Worm (Caenorhabditis elegans) whole organism, L3 larva: ENCODE measurements around the gene ril-2.

ENCODE experiments used
- R02D3.7 ChIP-seq: fragments of 150-350 bp; optimal IDR thresholded peaks from 2 replicates; lab custom pipeline; 2014; ENCODE audit warnings: missing biosample characterization, missing genetic modification characterization
- ceh-82 ChIP-seq: fragments of 150-350 bp; optimal IDR thresholded peaks from 2 replicates; lab custom pipeline; 2014; ENCODE audit warnings: missing biosample characterization, missing genetic modification characterization
- egl-27 ChIP-seq: sonication (generic microtip); optimal IDR thresholded peaks from 4 replicates; lab custom pipeline; 2017; ENCODE audit warnings: missing biosample characterization, missing genetic modification reagents, missing genetic modification characterization
- jun-1 ChIP-seq: fragments of 150-350 bp; optimal IDR thresholded peaks from 2 replicates; lab custom pipeline; 2014; ENCODE audit warnings: missing biosample characterization, missing genetic modification reagents, missing genetic modification characterization
- lin-15B ChIP-seq: fragments of 150-350 bp; optimal IDR thresholded peaks from 2 replicates; lab custom pipeline; 2014; ENCODE audit warnings: missing biosample characterization, missing genetic modification characterization
- nhr-12 ChIP-seq: fragments of 150-350 bp; optimal IDR thresholded peaks from 2 replicates; lab custom pipeline; 2014; ENCODE audit warnings: missing biosample characterization, missing genetic modification characterization
- nhr-23 ChIP-seq: fragments of 150-350 bp; optimal IDR thresholded peaks from 2 replicates; lab custom pipeline; 2014; ENCODE audit warnings: missing biosample characterization, missing genetic modification reagents, missing genetic modification characterization
- nhr-43 ChIP-seq: sonication (generic microtip); optimal IDR thresholded peaks from 2 replicates; lab custom pipeline; 2016; ENCODE audit warnings: mild to moderate bottlenecking, missing genetic modification characterization, missing compliant biosample characterization; ENCODE audit not compliant: poor library complexity, severe bottlenecking
- ztf-11 ChIP-seq: fragments of 150-350 bp; optimal IDR thresholded peaks from 2 replicates; lab custom pipeline; 2014; ENCODE audit warnings: missing biosample characterization, missing genetic modification characterization

DNA sequence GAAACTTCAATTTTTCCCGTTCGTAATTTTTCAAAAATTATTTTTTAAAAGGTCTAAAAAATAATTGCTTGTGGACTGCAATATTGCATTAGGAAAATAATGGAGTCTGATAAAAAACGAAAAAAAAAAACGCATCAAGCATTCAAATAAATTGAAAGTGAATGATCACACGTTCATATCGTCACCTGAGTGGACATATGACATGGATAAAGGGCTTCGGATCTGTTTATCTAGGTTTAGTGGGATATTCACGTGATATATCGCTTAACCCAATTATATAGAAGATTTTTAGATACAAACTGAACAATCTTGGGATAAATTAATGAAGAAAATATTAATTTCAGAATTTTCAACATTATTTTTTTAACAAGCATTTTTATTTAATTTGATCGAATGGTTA, 48.2 kb downstream of the ril-2 start:
- TF ChIP-seq jun-1 (no peak), ztf-11 (tag; lab: Kevin White, UChicago) (no peak), nhr-23 (peak; percentile 59), nhr-43 (tag; lab: Kevin White, UChicago) (peak; percentile 29), egl-27 (tag; lab: Kevin White, UChicago) (no peak), ceh-82 (tag; lab: Kevin White, UChicago) (no peak), lin-15B (tag; lab: Kevin White, UChicago) (no peak), nhr-12 (tag; lab: Kevin White, UChicago) (no peak), R02D3.7 (tag; lab: Kevin White, UChicago) (no peak)
